Worm (Caenorhabditis elegans) whole organism, midembryonic: Measurements from ENCODE around the gene sta-1.

Experiments
- T22C8.4 ChIP-seq: fragments of 200-800 bp; sonication (Bioruptor generic); IDR thresholded peaks from 2 replicates; pipeline ENCODE4 v1.3.6; 2022; ENCODE audit warnings: missing genetic modification characterization, missing compliant biosample characterization
- flt-1 ChIP-seq: fragments of 200-800 bp; sonication (Bioruptor generic); IDR thresholded peaks from 2 replicates; pipeline ENCODE4 v1.3.6; 2022; ENCODE audit warnings: missing genetic modification characterization, missing compliant biosample characterization
- klf-2 ChIP-seq: fragments of 200-800 bp; sonication (Bioruptor generic); conservative IDR thresholded peaks from 2 replicates; pipeline ENCODE4 v1.3.6; 2022; ENCODE audit warnings: missing genetic modification reagents, missing genetic modification characterization, missing compliant biosample characterization
- med-1 ChIP-seq: sonication (generic microtip); optimal IDR thresholded peaks from 2 replicates; lab custom pipeline; 2017; ENCODE audit warnings: missing genetic modification characterization, mild to moderate bottlenecking, missing compliant biosample characterization, antibody characterized with exemption, missing genetic modification reagents; ENCODE audit not compliant: insufficient read depth
- ref-1 ChIP-seq: fragments of 200-800 bp; sonication (Bioruptor generic); conservative IDR thresholded peaks from 2 replicates; pipeline ENCODE4 v1.3.6; 2022; ENCODE audit warnings: missing genetic modification reagents, missing genetic modification characterization, missing compliant biosample characterization
- tab-1 ChIP-seq: fragments of 200-800 bp; sonication (Bioruptor generic); IDR thresholded peaks from 2 replicates; pipeline ENCODE4 v1.3.6; 2022; ENCODE audit warnings: missing genetic modification characterization, missing compliant biosample characterization
- ztf-23 ChIP-seq: fragments of 200-800 bp; sonication (Bioruptor generic); IDR thresholded peaks from 2 replicates; pipeline ENCODE4 v1.3.6; 2022; ENCODE audit warnings: missing genetic modification reagents, missing genetic modification characterization, missing compliant biosample characterization
- ztf-29 ChIP-seq: fragments of 200-800 bp; sonication (Bioruptor generic); IDR thresholded peaks from 2 replicates; pipeline ENCODE4 v1.3.6; 2022; ENCODE audit warnings: missing genetic modification reagents, missing genetic modification characterization, missing compliant biosample characterization

DNA sequence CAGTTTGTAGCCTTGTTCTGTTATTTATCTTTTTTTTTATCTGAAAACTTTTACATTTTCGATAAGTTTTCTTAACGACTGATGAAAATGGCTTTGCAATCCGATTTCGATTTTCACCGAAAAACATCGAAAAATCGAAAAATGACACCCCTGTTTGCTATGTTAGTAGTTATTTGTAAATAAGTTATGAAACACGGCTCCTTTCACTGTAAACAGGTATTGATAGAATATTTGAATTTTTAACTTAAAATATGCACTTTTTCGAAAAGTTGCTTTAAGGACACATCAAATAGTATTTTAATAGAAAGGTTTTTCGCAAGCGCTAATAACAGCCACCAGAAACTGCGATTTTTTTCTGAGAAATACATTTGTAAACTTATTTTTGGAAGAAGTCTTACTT lies 32.3 kb downstream of the sta-1 start:
- no peak for TF ChIP-seq med-1 (GFP tag; lab: Kevin White, UChicago)
- TF ChIP-seq tab-1 (GFP tag; lab: Robert Waterston, UW): no peak
- TF ChIP-seq flt-1 (GFP tag; lab: Robert Waterston, UW): no peak
- TF ChIP-seq ztf-29: no peak
- no peak for TF ChIP-seq ref-1 (GFP tag; lab: Robert Waterston, UW)
- TF ChIP-seq ztf-23 (GFP tag; lab: Robert Waterston, UW): no peak
- TF ChIP-seq T22C8.4 (GFP tag; lab: Robert Waterston, UW): no peak
- TF ChIP-seq klf-2: no peak
